Fruit fly (Drosophila melanogaster): ENCODE data around the gene Cp38.

Gene Cp38

DNA sequence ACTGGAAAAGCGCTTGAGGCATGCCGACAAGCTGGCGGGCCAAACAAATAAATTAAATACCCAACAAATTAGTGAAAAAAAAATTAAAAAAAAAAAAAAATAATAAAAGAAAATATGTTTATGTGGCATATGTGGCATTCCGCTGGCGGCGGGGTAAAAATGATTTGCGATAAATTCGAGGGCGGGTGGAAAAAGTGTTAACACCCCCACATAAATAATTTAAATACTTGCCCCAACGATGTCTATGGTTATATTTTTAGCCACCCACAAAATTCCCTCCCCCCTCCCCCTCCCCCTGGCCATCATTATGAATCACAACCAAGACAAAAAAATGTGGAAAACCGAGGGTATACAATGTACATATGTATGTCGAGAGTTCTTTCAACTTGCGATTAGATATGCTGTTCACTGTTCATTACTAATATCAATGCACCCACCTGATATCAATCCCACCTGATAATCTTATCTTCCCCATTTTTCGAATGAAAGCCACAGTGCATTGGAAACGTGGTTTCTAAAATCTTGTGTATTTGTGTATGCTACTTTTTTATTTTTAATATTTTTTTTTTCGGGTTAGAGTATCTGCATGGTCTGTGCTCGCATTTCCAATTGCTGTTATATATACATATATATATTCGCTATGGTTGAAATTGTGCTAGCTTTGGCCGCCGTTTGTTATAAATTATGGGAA, 31.3 kb upstream of the Cp38 start:
- TF ChIP-seq lbe (GFP tag; optimal IDR thresholded peaks at IDR 0.05) (no peak), Vsx1 (GFP tag; optimal IDR thresholded peaks at IDR 0.05) (no peak), esg (GFP tag; conservative IDR thresholded peaks at IDR 0.05) (no peak), CG6175 (GFP tag; IDR thresholded peaks at IDR 0.05) (no peak), CG18764 (GFP tag; optimal IDR thresholded peaks at IDR 0.05) (no peak), CG11504 (tag; optimal IDR thresholded peaks at IDR 0.05) (peak; percentile 24), CG7839 (tag; optimal IDR thresholded peaks at IDR 0.05) (peak; percentile 12), en (GFP tag; optimal IDR thresholded peaks at IDR 0.05) (no peak), CkIIα-i1 (GFP tag; IDR thresholded peaks at IDR 0.05) (no peak), H15 (GFP tag; IDR thresholded peaks at IDR 0.05) (no peak), lab (GFP tag; optimal IDR thresholded peaks at IDR 0.05) (peak; percentile 8), kay (GFP tag; optimal IDR thresholded peaks at IDR 0.05) (peak; percentile 35), gem (tag; optimal IDR thresholded peaks at IDR 0.05) (peak; percentile 27), bowl (GFP tag; IDR thresholded peaks at IDR 0.05) (no peak), grn (GFP tag; optimal IDR thresholded peaks at IDR 0.05) (peak; percentile 75), Stat92E (GFP tag; optimal IDR thresholded peaks at IDR 0.05) (no peak), CG8359 (GFP tag; optimal IDR thresholded peaks at IDR 0.05; ENCODE audit: borderline replicate concordance) (no peak), CG31388 (GFP tag; optimal IDR thresholded peaks at IDR 0.05) (no peak), MESR4 (GFP tag; optimal IDR thresholded peaks at IDR 0.05) (no peak), CG6689 (GFP tag; IDR thresholded peaks at IDR 0.05) (no peak), dmrt99B (tag; optimal IDR thresholded peaks at IDR 0.05) (no peak), CG9727 (GFP tag; optimal IDR thresholded peaks at IDR 0.05) (no peak), CG7786 (GFP tag; optimal IDR thresholded peaks at IDR 0.05) (no peak), pzg (GFP tag; optimal IDR thresholded peaks at IDR 0.05) (no peak), sr (GFP tag; IDR thresholded peaks at IDR 0.05) (peak; percentile 43; the same call in 1 of the 3 replicates), crol (GFP tag; IDR thresholded peaks at IDR 0.05) (peak; percentile 73), Drgx (GFP tag; IDR thresholded peaks at IDR 0.05) (no peak), D19A (tag; optimal IDR thresholded peaks at IDR 0.05) (peak; percentile 85), CG2678 (tag; optimal IDR thresholded peaks at IDR 0.05) (peak; percentile 24), E2f2 (GFP tag; IDR thresholded peaks at IDR 0.05) (0 out of 2 replicates have a peak, but pooled peaks have one; percentile 17), GATAe (GFP tag; conservative IDR thresholded peaks at IDR 0.05) (peak; percentile 64), lilli (GFP tag; optimal IDR thresholded peaks at IDR 0.05) (peak; percentile 4), D19B (GFP tag; optimal IDR thresholded peaks at IDR 0.05) (no peak), sd (tag; optimal IDR thresholded peaks at IDR 0.05) (peak; percentile 78), CG17802 (tag; optimal IDR thresholded peaks at IDR 0.05) (no peak), Med (GFP tag) (peak; percentile 21), tna (GFP tag; IDR thresholded peaks at IDR 0.05; ENCODE audit: partially characterized antibody) (no peak), HLH3B (GFP tag; IDR thresholded peaks at IDR 0.05) (no peak), row (GFP tag; IDR thresholded peaks at IDR 0.05) (peak; percentile 48; the same call in 2 of the 3 replicates), CG33213 (GFP tag; optimal IDR thresholded peaks at IDR 0.05) (no peak), CG7372 (GFP tag; IDR thresholded peaks at IDR 0.05) (no peak), chinmo (GFP tag; IDR thresholded peaks at IDR 0.05; ENCODE audit: partially characterized antibody) (peak; percentile 70; the same call in 2 of the 4 replicates), CG9932 (GFP tag; IDR thresholded peaks at IDR 0.05) (0 out of 2 replicates have a peak, but pooled peaks have one; percentile 18), CG34224 (GFP tag; IDR thresholded peaks at IDR 0.05; ENCODE audit: partially characterized antibody) (no peak)
